Worm (Caenorhabditis elegans): Measurements from ENCODE around the gene ZK262.19.

- TF ChIP-seq efl-1 (optimal IDR thresholded peaks at IDR 0.05) (no peak), efl-1 (GFP tag; optimal IDR thresholded peaks at IDR 0.05 in 1 of 2) (no peak), nhr-90 (tag; optimal IDR thresholded peaks at IDR 0.05; ENCODE audit: poor library complexity) (no peak), ceh-88 (GFP tag; IDR thresholded peaks at IDR 0.05) (no peak), nhr-28 (tag; optimal IDR thresholded peaks at IDR 0.05) (no peak), fos-1 (tag; optimal IDR thresholded peaks at IDR 0.05) (no peak), aly-2 (tag; optimal IDR thresholded peaks at IDR 0.05) (no peak), nhr-76 (tag; optimal IDR thresholded peaks at IDR 0.05) (no peak), lin-39 (tag; optimal IDR thresholded peaks at IDR 0.05) (no peak), unc-62 (GFP tag; optimal IDR thresholded peaks at IDR 0.05) (no peak), hlh-17 (GFP tag; optimal IDR thresholded peaks at IDR 0.05; ENCODE audit: borderline replicate concordance) (no peak), isw-1 (GFP tag; IDR thresholded peaks at IDR 0.05) (no peak), skn-1 (tag; optimal IDR thresholded peaks at IDR 0.05) (no peak)
Observed at ce11 chrV:18430826-18431225, 5.4 kb upstream of the ZK262.19 start.

All from whole organism, L1 larva.